Worm (Caenorhabditis elegans) whole organism, L2 larva: ENCODE results near the gene ZK353.3.
A peak's percentile ranks its signal among the peaks of the same experiment; 100 is the strongest.

ENCODE experiments used
- C34F6.9 ChIP-seq: fragments of 150-350 bp; optimal IDR thresholded peaks from 2 replicates; lab custom pipeline; 2014; ENCODE audit warnings: missing biosample characterization, missing genetic modification characterization
- ZK546.5 ChIP-seq: sonication (generic microtip); optimal IDR thresholded peaks from 2 replicates; lab custom pipeline; 2017; ENCODE audit warnings: missing biosample characterization, missing genetic modification characterization
- aly-2 ChIP-seq: fragments of 150-350 bp; optimal IDR thresholded peaks from 2 replicates; lab custom pipeline; 2014; ENCODE audit warnings: missing biosample characterization, missing genetic modification characterization
- blmp-1 ChIP-seq: sonication (generic microtip); optimal IDR thresholded peaks from 2 replicates; lab custom pipeline; 2017; ENCODE audit warnings: missing genetic modification characterization, mild to moderate bottlenecking, missing compliant biosample characterization, antibody characterized with exemption, moderate library complexity; ENCODE audit not compliant: insufficient read depth
- dmd-4 ChIP-seq: sonication (generic microtip); optimal IDR thresholded peaks from 2 replicates; lab custom pipeline; 2017; ENCODE audit warnings: missing biosample characterization, missing genetic modification characterization
- egl-27 ChIP-seq: sonication (generic microtip); optimal IDR thresholded peaks from 3 replicates; lab custom pipeline; 2017; ENCODE audit warnings: missing biosample characterization, missing genetic modification reagents, missing genetic modification characterization
- lin-39 ChIP-seq: fragments of 150-350 bp; optimal IDR thresholded peaks from 2 replicates; lab custom pipeline; 2014; ENCODE audit warnings: missing biosample characterization, missing genetic modification reagents, missing genetic modification characterization
- nhr-11 ChIP-seq: fragments of 150-350 bp; optimal IDR thresholded peaks from 2 replicates; lab custom pipeline; 2014; ENCODE audit warnings: missing biosample characterization, missing genetic modification characterization
- skn-1 ChIP-seq: sonication (generic microtip); optimal IDR thresholded peaks from 2 replicates; lab custom pipeline; 2017; ENCODE audit warnings: missing biosample characterization, missing genetic modification characterization
- unc-62 ChIP-seq: fragments of 150-350 bp; optimal IDR thresholded peaks from 2 replicates; lab custom pipeline; 2014; ENCODE audit warnings: missing biosample characterization, missing genetic modification reagents, missing genetic modification characterization
- ztf-4 ChIP-seq: fragments of 150-350 bp; optimal IDR thresholded peaks from 2 replicates; lab custom pipeline; 2014; ENCODE audit warnings: missing biosample characterization, missing genetic modification characterization

DNA sequence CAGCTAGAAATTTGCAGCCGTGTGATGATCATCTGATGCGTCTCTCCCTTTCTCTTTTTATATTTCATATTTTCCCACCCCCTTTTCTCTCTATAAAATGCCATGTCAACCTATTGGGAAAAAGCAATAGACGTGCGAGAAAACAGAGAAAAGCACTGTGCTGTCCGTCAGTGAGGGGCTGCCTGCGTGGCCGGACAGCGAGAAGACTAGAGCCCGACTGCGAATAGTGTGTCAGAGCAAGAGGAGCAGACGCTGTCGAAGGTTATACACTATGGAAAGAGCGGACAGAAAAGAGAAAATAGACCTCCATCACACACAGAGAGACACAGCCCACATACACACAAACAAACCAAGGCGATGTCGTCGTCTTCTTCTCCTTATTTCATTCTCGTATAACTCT is 29.3 kb downstream of the ZK353.3 start:
- TF ChIP-seq egl-27 (tag; lab: Kevin White, UChicago) (no peak), unc-62 (GFP tag; lab: Kevin White, UChicago) (no peak), blmp-1 (peak; percentile 55), C34F6.9 (tag; lab: Kevin White, UChicago) (peak; percentile 79), skn-1 (peak; percentile 5), ZK546.5 (tag; lab: Kevin White, UChicago) (no peak), nhr-11 (tag; lab: Kevin White, UChicago) (no peak), ztf-4 (tag; lab: Kevin White, UChicago) (no peak), aly-2 (tag; lab: Kevin White, UChicago) (no peak), lin-39 (tag; lab: Kevin White, UChicago) (no peak), dmd-4 (no peak)
